Worm (Caenorhabditis elegans) whole organism, early embryonic: ENCODE measurements around the gene cox-17.

Source experiments
- B0310.2 ChIP-seq: sonication (generic microtip); optimal IDR thresholded peaks from 2 replicates; lab custom pipeline; 2016; ENCODE audit warnings: mild to moderate bottlenecking, missing genetic modification characterization, missing compliant biosample characterization
- F13C5.2 ChIP-seq: sonication (generic microtip); optimal IDR thresholded peaks from 2 replicates; lab custom pipeline; 2017; ENCODE audit warnings: mild to moderate bottlenecking, missing genetic modification characterization, inconsistent platforms, missing compliant biosample characterization
- aly-1 ChIP-seq: sonication (generic microtip); optimal IDR thresholded peaks from 2 replicates; lab custom pipeline; 2016; ENCODE audit warnings: missing genetic modification characterization, missing compliant biosample characterization
- ama-1 ChIP-seq: fragments of 150-350 bp; optimal IDR thresholded peaks from 2 replicates; lab custom pipeline; 2014
- ceh-13 ChIP-seq: fragments of 200-800 bp; sonication (Bioruptor generic); optimal IDR thresholded peaks from 2 replicates; lab custom pipeline; 2018; ENCODE audit warnings: mild to moderate bottlenecking, missing genetic modification characterization, missing compliant biosample characterization
- ets-7 ChIP-seq: sonication (generic microtip); optimal IDR thresholded peaks from 2 replicates; lab custom pipeline; 2016; ENCODE audit warnings: missing genotype, missing genetic modification characterization, missing compliant biosample characterization
- flt-1 ChIP-seq: fragments of 200-800 bp; sonication (Bioruptor generic); IDR thresholded peaks from 2 replicates; pipeline ENCODE4 v1.3.6; 2022; ENCODE audit warnings: missing genetic modification characterization, missing compliant biosample characterization
- hmg-4 ChIP-seq: fragments of 200-800 bp; sonication (Bioruptor generic); optimal IDR thresholded peaks from 2 replicates; lab custom pipeline; 2018; ENCODE audit warnings: mild to moderate bottlenecking, missing genetic modification characterization, missing compliant biosample characterization
- hnd-1 ChIP-seq: sonication (generic microtip); optimal IDR thresholded peaks from 2 replicates; lab custom pipeline; 2016; ENCODE audit warnings: missing genetic modification characterization, missing compliant biosample characterization
- pes-1 ChIP-seq: fragments of 200-800 bp; sonication (Bioruptor generic); IDR thresholded peaks from 2 replicates; pipeline ENCODE4 v1.3.6; 2022; ENCODE audit warnings: missing genetic modification reagents, missing genetic modification characterization, missing compliant biosample characterization
- scrt-1 ChIP-seq: fragments of 200-800 bp; sonication (Bioruptor generic); IDR thresholded peaks from 2 replicates; pipeline ENCODE4 v1.3.6; 2022; ENCODE audit warnings: missing genetic modification characterization, missing compliant biosample characterization
- sea-1 ChIP-seq: fragments of 200-800 bp; sonication (Bioruptor generic); conservative IDR thresholded peaks from 2 replicates; pipeline ENCODE4 v1.3.6; 2022; ENCODE audit warnings: missing genetic modification characterization, missing compliant biosample characterization
- tra-4 ChIP-seq: sonication (generic microtip); optimal IDR thresholded peaks from 2 replicates; lab custom pipeline; 2017; ENCODE audit warnings: missing genetic modification characterization, missing compliant biosample characterization

ce11 chrIII:189280-189679 is 1.5 kb upstream of the cox-17 start:
- no peak for TF ChIP-seq hnd-1 (tag; lab: Kevin White, UChicago)
- no peak for TF ChIP-seq tra-4 (tag; lab: Kevin White, UChicago)
- no peak for TF ChIP-seq ama-1 (lab: Kevin White, UChicago)
- no peak for TF ChIP-seq aly-1 (tag; lab: Kevin White, UChicago)
- TF ChIP-seq ceh-13 (GFP tag; lab: Kevin White, UChicago), result no peak
- no peak for TF ChIP-seq hmg-4
- TF ChIP-seq scrt-1 (GFP tag; lab: Robert Waterston, UW), result no peak
- no peak for TF ChIP-seq F13C5.2 (tag; lab: Kevin White, UChicago)
- TF ChIP-seq flt-1 (GFP tag; lab: Robert Waterston, UW), result no peak
- TF ChIP-seq pes-1 (GFP tag; lab: Robert Waterston, UW), result no peak
- TF ChIP-seq sea-1 (GFP tag; lab: Robert Waterston, UW), result no peak
- TF ChIP-seq ets-7 (tag; lab: Kevin White, UChicago), result no peak
- TF ChIP-seq B0310.2 (tag; lab: Kevin White, UChicago), result no peak
